Worm (Caenorhabditis elegans) whole organism, midembryonic: Measurements from ENCODE around the gene str-220.

ENCODE experiments used
- T22C8.4 ChIP-seq: fragments of 200-800 bp; sonication (Bioruptor generic); IDR thresholded peaks from 2 replicates; pipeline ENCODE4 v1.3.6; 2022; ENCODE audit warnings: missing genetic modification characterization, missing compliant biosample characterization
- cog-1 ChIP-seq: sonication (generic microtip); optimal IDR thresholded peaks from 2 replicates; lab custom pipeline; 2016; ENCODE audit warnings: missing genetic modification characterization, missing compliant biosample characterization
- flt-1 ChIP-seq: fragments of 200-800 bp; sonication (Bioruptor generic); IDR thresholded peaks from 2 replicates; pipeline ENCODE4 v1.3.6; 2022; ENCODE audit warnings: missing genetic modification characterization, missing compliant biosample characterization
- klf-2 ChIP-seq: fragments of 200-800 bp; sonication (Bioruptor generic); conservative IDR thresholded peaks from 2 replicates; pipeline ENCODE4 v1.3.6; 2022; ENCODE audit warnings: missing genetic modification reagents, missing genetic modification characterization, missing compliant biosample characterization
- med-1 ChIP-seq: sonication (generic microtip); optimal IDR thresholded peaks from 2 replicates; lab custom pipeline; 2017; ENCODE audit warnings: missing genetic modification characterization, mild to moderate bottlenecking, missing compliant biosample characterization, antibody characterized with exemption, missing genetic modification reagents; ENCODE audit not compliant: insufficient read depth
- ref-1 ChIP-seq: fragments of 200-800 bp; sonication (Bioruptor generic); conservative IDR thresholded peaks from 2 replicates; pipeline ENCODE4 v1.3.6; 2022; ENCODE audit warnings: missing genetic modification reagents, missing genetic modification characterization, missing compliant biosample characterization
- tab-1 ChIP-seq: fragments of 200-800 bp; sonication (Bioruptor generic); IDR thresholded peaks from 2 replicates; pipeline ENCODE4 v1.3.6; 2022; ENCODE audit warnings: missing genetic modification characterization, missing compliant biosample characterization
- ztf-23 ChIP-seq: fragments of 200-800 bp; sonication (Bioruptor generic); IDR thresholded peaks from 2 replicates; pipeline ENCODE4 v1.3.6; 2022; ENCODE audit warnings: missing genetic modification reagents, missing genetic modification characterization, missing compliant biosample characterization
- ztf-29 ChIP-seq: fragments of 200-800 bp; sonication (Bioruptor generic); IDR thresholded peaks from 2 replicates; pipeline ENCODE4 v1.3.6; 2022; ENCODE audit warnings: missing genetic modification reagents, missing genetic modification characterization, missing compliant biosample characterization

Gene str-220

ce11 chrIV:7191745-7192144 lies 20.6 kb upstream of the str-220 start, which contains the start of gene R13A1.5:
Gene R13A1.5 (minus strand): TSS chrIV:7191845.
- TF ChIP-seq cog-1 (tag; lab: Kevin White, UChicago) = no peak
- no peak for TF ChIP-seq ref-1
- no peak for TF ChIP-seq flt-1 (GFP tag; lab: Robert Waterston, UW)
- no peak for TF ChIP-seq klf-2 (GFP tag; lab: Robert Waterston, UW)
- TF ChIP-seq ztf-29 (GFP tag; lab: Robert Waterston, UW) = no peak
- TF ChIP-seq T22C8.4 = no peak
- TF ChIP-seq tab-1 (GFP tag; lab: Robert Waterston, UW) = no peak
- TF ChIP-seq ztf-23 = no peak
- TF ChIP-seq med-1 (GFP tag; lab: Kevin White, UChicago) = no peak

DNA sequence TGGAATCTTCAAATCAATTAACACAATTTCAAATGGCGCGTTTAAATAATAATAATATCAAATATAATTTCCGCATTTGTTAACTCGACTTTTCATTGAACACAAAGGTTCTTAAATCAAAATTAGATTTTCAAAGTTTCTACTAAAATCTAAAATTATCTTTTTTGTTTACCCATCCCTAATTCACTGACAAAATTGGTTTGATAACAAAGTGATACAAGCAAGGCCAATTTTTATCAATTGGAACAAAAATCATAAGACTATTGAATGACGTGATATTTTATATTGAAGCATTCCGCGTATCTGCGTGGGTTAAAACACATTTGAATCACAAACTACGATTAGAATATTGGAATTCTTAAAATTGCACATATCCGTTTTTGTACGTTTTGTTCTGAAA lies 19.3 kb upstream of the str-220 start:
- TF ChIP-seq ztf-23 (no peak), T22C8.4 (no peak), klf-2 (GFP tag; lab: Robert Waterston, UW) (no peak), med-1 (GFP tag; lab: Kevin White, UChicago) (no peak), ztf-29 (GFP tag; lab: Robert Waterston, UW) (no peak), flt-1 (GFP tag; lab: Robert Waterston, UW) (no peak), tab-1 (GFP tag; lab: Robert Waterston, UW) (no peak), ref-1 (no peak), cog-1 (tag; lab: Kevin White, UChicago) (no peak)

DNA sequence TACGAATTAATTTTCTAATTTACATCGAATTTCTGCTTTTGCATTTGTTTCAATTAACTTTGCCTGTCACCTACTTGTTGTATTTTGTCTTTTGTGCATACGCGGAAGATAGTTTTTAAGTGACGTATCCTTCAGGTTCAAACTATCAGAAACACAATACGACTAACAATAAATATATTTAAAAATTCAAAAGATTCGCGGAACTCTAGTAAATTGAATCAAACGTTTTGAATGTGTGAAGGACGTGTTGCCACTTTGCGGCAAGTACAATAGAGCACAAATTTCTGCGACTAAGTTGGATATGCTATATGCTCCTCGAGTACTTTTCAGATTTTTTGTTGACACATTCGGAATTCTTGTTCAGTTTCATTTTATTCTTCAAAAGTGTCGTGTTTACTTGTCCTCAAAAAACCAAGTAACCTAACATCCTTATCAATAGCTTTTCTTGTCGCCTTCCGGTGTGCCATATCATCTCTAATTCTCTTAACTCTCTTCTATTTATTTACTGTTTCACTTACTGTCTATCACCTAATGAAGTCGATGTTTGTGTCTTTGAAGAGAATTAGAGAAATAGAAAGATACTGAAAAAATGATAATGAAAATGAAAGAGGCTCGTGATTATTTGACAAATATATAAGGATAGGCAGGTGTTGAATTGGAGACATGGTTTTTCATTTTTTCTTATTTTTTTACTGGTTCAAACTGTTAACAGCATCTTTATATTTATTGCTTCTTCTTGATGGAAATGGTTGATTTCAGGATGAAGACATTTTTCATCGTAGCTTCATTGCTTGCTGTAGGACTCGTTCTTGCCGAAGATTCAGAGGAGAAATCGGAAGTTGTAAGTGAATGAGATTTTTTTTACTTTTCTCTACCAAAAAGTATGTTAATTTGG lies 17.7 kb upstream of the str-220 start, which contains the start of gene srlf-7:
Gene srlf-7 (plus strand): TSS at position 760 of the 895 bp plus-strand sequence.
- no peak for TF ChIP-seq ref-1
- TF ChIP-seq med-1 (GFP tag; lab: Kevin White, UChicago) = no peak
- no peak for TF ChIP-seq T22C8.4
- TF ChIP-seq flt-1 (GFP tag; lab: Robert Waterston, UW) = no peak
- no peak for TF ChIP-seq klf-2 (GFP tag; lab: Robert Waterston, UW)
- TF ChIP-seq ztf-23 = no peak
- TF ChIP-seq cog-1 (tag; lab: Kevin White, UChicago) = no peak
- no peak for TF ChIP-seq tab-1 (GFP tag; lab: Robert Waterston, UW)
- no peak for TF ChIP-seq ztf-29 (GFP tag; lab: Robert Waterston, UW)

DNA sequence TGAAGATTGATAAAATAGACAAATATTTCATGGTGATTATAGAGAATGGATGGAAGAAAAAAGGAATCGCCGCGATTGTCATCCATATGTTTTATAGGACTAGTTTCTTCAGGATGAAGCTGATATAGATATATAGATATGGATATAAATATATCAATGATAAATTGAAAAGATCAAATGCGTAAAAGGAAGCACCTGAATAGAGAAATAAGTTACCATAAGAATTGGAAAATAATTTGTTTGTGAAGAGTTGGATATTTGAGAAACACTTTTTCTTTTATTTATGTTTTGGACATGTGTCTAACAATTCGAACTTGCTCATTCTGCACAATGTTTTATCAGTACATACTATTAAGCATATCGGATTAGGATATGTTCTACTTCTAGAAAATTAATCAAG lies 16.9 kb upstream of the str-220 start, which contains the start of gene C42D4.13:
Gene C42D4.13 (minus strand): TSS at position 101 of the 400 bp plus-strand sequence.
- TF ChIP-seq flt-1 (GFP tag; lab: Robert Waterston, UW) (no peak), med-1 (GFP tag; lab: Kevin White, UChicago) (no peak), T22C8.4 (no peak), klf-2 (GFP tag; lab: Robert Waterston, UW) (no peak), tab-1 (GFP tag; lab: Robert Waterston, UW) (no peak), ztf-29 (GFP tag; lab: Robert Waterston, UW) (no peak), ref-1 (no peak), cog-1 (tag; lab: Kevin White, UChicago) (no peak), ztf-23 (no peak)

- TF ChIP-seq cog-1 (tag; lab: Kevin White, UChicago) = no peak
- no peak for TF ChIP-seq med-1 (GFP tag; lab: Kevin White, UChicago)
- TF ChIP-seq flt-1 (GFP tag; lab: Robert Waterston, UW) = no peak
- TF ChIP-seq ztf-23 = no peak
- TF ChIP-seq tab-1 (GFP tag; lab: Robert Waterston, UW) = no peak
- TF ChIP-seq ztf-29 (GFP tag; lab: Robert Waterston, UW) = no peak
- TF ChIP-seq ref-1 = no peak
- TF ChIP-seq klf-2 (GFP tag; lab: Robert Waterston, UW) = no peak
These were observed 15.6 kb upstream of the str-220 start, which contains the start of gene str-249 for ce11 chrIV:7186756-7187155. Gene str-249 (minus strand): TSS chrIV:7186856.

ce11 chrIV:7184597-7184996 lies 13.5 kb upstream of the str-220 start, which contains the start of gene clec-179:
Gene clec-179 (minus strand): TSS chrIV:7184697.
- TF ChIP-seq med-1 (GFP tag; lab: Kevin White, UChicago) (no peak), flt-1 (GFP tag; lab: Robert Waterston, UW) (no peak), ref-1 (no peak), tab-1 (GFP tag; lab: Robert Waterston, UW) (no peak), cog-1 (tag; lab: Kevin White, UChicago) (no peak), ztf-29 (GFP tag; lab: Robert Waterston, UW) (no peak), ztf-23 (no peak), klf-2 (GFP tag; lab: Robert Waterston, UW) (no peak)

- TF ChIP-seq med-1 (GFP tag; lab: Kevin White, UChicago) (no peak), klf-2 (GFP tag; lab: Robert Waterston, UW) (no peak), ref-1 (no peak), tab-1 (GFP tag; lab: Robert Waterston, UW) (no peak), ztf-23 (no peak), ztf-29 (GFP tag; lab: Robert Waterston, UW) (no peak), flt-1 (GFP tag; lab: Robert Waterston, UW) (no peak)
These were observed 11.7 kb upstream of the str-220 start for ce11 chrIV:7182818-7183217.

DNA sequence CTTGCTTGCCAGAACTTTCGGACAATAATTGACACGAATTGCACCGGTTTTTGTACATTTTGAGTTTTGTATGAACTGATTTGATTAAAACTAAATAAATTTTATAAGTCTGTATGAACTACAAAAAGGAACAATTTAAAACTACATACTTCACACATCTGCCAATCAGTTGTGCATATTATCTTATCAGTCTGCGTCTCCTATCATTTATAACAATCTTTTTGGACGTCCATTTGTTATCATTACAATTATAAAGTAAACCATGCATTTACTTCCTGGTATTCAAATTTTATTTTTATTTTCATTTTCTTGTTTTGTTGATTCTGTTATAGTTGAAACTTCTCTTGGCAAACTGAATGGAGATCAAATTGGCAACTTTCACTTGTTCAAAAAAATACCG lies 9.2 kb upstream of the str-220 start, which contains the start of gene cest-10:
Gene cest-10 (plus strand): TSS at position 254 of the 400 bp plus-strand sequence.
- TF ChIP-seq tab-1 (GFP tag; lab: Robert Waterston, UW) (no peak), ztf-23 (no peak), T22C8.4 (no peak), ztf-29 (GFP tag; lab: Robert Waterston, UW) (no peak), klf-2 (GFP tag; lab: Robert Waterston, UW) (no peak), cog-1 (tag; lab: Kevin White, UChicago) (no peak), ref-1 (no peak)

ce11 chrIV:7178942-7179341 lies 7.8 kb upstream of the str-220 start, which contains the start of gene C42D4.3:
Gene C42D4.3 (plus strand): TSS chrIV:7179239.
- TF ChIP-seq ztf-29 (GFP tag; lab: Robert Waterston, UW) (no peak), flt-1 (GFP tag; lab: Robert Waterston, UW) (no peak), ztf-23 (no peak), cog-1 (tag; lab: Kevin White, UChicago) (no peak), T22C8.4 (no peak), tab-1 (GFP tag; lab: Robert Waterston, UW) (no peak), klf-2 (GFP tag; lab: Robert Waterston, UW) (no peak), ref-1 (no peak), med-1 (GFP tag; lab: Kevin White, UChicago) (no peak)
